Worm (Caenorhabditis elegans) whole organism, L4/young adult: ENCODE measurements around the gene BE10.4.

Experiments
- W03F9.2 ChIP-seq: fragments of 150-350 bp; optimal IDR thresholded peaks from 2 replicates; lab custom pipeline; 2014; ENCODE audit warnings: missing biosample characterization, missing genetic modification characterization
- dao-5 ChIP-seq: sonication (generic microtip); optimal IDR thresholded peaks from 2 replicates; lab custom pipeline; 2016; ENCODE audit warnings: missing genotype, missing genetic modification characterization, moderate library complexity, missing compliant biosample characterization
- him-1 ChIP-seq: sonication (generic microtip); optimal IDR thresholded peaks from 2 replicates; lab custom pipeline; 2016; ENCODE audit warnings: missing genotype, missing genetic modification reagents, missing genetic modification characterization, missing compliant biosample characterization

DNA sequence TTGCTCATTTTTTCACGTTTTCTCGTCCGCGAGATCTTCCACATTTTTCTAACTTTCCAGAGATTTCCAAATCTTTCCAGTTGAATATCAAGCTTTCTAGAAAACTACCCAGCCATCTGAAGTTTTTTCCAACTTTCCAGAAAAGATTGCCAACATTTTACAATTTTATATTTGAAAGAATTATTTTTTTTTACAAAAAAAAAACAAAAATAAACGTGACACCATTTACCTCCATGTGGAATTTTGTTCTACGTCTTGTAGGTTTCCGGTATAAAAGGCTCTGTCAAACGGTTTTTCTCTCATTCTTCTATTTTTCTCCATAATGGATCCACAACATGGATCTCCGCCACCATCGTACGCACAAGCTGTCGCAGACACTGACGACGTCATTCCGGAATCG is 51.4 kb downstream of the BE10.4 start, which contains the start of gene Y37D8A.8:
- TF ChIP-seq him-1 (no peak), dao-5 (no peak), W03F9.2 (tag; lab: Kevin White, UChicago) (no peak)
